Worm (Caenorhabditis elegans): Measurements from ENCODE around the gene spe-17.

The spe-17 gene

DNA sequence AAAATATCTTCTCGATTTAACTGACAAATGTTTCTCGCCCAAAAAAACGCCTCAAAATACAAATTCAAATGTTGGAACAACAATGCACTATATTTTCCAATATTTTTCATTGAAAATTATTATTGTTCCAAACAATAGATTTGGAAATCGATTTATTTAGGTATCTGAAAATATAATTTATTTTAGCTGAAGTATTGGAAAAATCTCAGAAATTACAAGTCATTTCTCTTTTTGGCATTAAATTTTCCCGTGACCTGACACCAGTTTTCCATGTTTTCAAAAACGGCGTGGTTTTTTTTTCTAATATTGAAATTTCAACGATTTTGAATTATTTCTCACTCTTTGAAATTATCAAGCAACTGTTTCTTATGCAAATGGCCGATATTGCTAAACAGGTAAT lies at the start of gene spe-17:
Gene spe-17 (plus strand): TSS at position 301 of the 400 bp plus-strand sequence.
- no peak for TF ChIP-seq C38D4.7 (GFP tag; optimal IDR thresholded peaks at IDR 0.05)
- no peak for TF ChIP-seq pat-9 (tag; optimal IDR thresholded peaks at IDR 0.05)
- no peak for TF ChIP-seq npax-4 (tag; optimal IDR thresholded peaks at IDR 0.05)
- TF ChIP-seq nfya-1 (tag; optimal IDR thresholded peaks at IDR 0.05) = no peak
- TF ChIP-seq sox-2 (GFP tag; IDR thresholded peaks at IDR 0.05) = no peak
- TF ChIP-seq ceh-31 (tag; optimal IDR thresholded peaks at IDR 0.05) = no peak
- no peak for TF ChIP-seq pha-2 (tag; optimal IDR thresholded peaks at IDR 0.05)
- TF ChIP-seq tbx-2 (tag; optimal IDR thresholded peaks at IDR 0.05) = no peak
- TF ChIP-seq ets-4 (tag; optimal IDR thresholded peaks at IDR 0.05) = no peak

DNA sequence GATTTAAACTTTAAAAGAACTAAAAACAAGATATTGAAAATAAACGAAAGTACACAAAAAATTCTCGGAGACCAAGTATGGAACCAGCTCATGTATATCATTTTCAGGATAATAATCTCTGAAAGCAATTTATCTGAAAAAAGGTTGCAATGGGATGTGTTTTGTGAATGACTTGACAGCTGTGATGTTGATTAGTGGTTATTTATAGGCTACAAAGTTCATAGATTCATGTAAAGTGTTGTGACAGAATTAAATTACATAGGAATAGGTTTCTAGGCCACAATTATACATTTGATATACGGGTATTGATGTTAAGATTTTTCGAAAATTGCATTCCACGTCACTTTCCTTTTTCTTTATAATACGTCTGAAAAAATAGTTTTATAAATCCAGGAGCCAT lies 47.9 kb upstream of the spe-17 start, which contains the start of gene srj-1:
Gene srj-1 (minus strand): TSS at position 101 of the 400 bp plus-strand sequence.
- no peak for TF ChIP-seq odd-2 (tag; optimal IDR thresholded peaks at IDR 0.05)

DNA sequence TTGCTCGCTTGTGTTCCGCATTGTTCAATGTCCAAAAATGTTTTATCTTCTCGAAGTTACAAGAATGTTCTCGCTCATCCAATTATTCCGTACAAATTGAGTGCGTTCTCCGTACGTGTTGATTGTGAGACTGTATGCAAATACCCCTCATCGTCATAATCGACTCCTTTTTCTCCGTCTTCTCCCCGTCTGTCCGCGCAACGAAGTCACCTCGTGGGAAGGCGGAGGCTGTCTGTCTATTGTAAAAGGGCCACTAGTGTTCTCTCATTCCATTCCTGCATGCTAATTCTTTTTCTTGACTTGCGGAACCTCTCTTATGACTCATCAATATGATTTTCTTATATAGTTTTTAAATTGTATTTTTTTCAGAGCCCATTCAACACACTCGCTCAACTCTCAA lies 43.0 kb upstream of the spe-17 start, which contains the start of gene ZK829.9:
Gene ZK829.9 (plus strand): TSS at position 364 of the 400 bp plus-strand sequence.
- no peak for TF ChIP-seq F13H6.1 (tag; optimal IDR thresholded peaks at IDR 0.05)

DNA sequence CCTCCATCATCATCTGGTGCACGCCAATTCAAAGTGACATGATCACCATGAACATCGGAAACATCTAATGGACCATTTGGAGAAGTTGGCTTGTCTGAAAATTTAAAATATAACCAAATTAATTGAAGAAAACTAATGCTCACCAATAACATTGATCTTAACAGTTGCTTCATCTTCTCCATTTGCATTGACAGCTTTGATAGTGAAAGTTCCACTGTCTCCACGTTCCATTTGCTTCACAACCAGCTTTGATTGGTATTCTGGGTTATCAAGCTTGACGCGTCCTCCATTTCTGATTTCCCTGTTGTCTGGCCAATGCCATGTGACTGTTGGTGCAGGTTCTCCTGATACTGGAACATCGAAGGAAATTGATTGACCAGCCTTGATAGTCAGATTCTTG lies 26.8 kb upstream of the spe-17 start:
- TF ChIP-seq npax-4 (tag; optimal IDR thresholded peaks at IDR 0.05) (no peak), syd-9 (tag; optimal IDR thresholded peaks at IDR 0.05) (no peak), ceh-9 (tag; optimal IDR thresholded peaks at IDR 0.05) (no peak), pqm-1 (tag; optimal IDR thresholded peaks at IDR 0.05) (no peak), F13H6.1 (tag; optimal IDR thresholded peaks at IDR 0.05) (no peak), hlh-15 (tag; optimal IDR thresholded peaks at IDR 0.05) (no peak), che-1 (tag; optimal IDR thresholded peaks at IDR 0.05) (no peak), ets-4 (tag; optimal IDR thresholded peaks at IDR 0.05) (no peak), pat-9 (tag; optimal IDR thresholded peaks at IDR 0.05) (no peak), nfya-1 (tag; optimal IDR thresholded peaks at IDR 0.05) (no peak), ahr-1 (tag; optimal IDR thresholded peaks at IDR 0.05) (no peak), dve-1 (tag; optimal IDR thresholded peaks at IDR 0.05) (no peak), ama-1 (optimal IDR thresholded peaks at IDR 0.05) (no peak), Y22D7AL.16 (tag; optimal IDR thresholded peaks at IDR 0.05) (no peak), nhr-232 (tag; optimal IDR thresholded peaks at IDR 0.05) (no peak), C08G9.2 (tag; optimal IDR thresholded peaks at IDR 0.05) (no peak)

DNA sequence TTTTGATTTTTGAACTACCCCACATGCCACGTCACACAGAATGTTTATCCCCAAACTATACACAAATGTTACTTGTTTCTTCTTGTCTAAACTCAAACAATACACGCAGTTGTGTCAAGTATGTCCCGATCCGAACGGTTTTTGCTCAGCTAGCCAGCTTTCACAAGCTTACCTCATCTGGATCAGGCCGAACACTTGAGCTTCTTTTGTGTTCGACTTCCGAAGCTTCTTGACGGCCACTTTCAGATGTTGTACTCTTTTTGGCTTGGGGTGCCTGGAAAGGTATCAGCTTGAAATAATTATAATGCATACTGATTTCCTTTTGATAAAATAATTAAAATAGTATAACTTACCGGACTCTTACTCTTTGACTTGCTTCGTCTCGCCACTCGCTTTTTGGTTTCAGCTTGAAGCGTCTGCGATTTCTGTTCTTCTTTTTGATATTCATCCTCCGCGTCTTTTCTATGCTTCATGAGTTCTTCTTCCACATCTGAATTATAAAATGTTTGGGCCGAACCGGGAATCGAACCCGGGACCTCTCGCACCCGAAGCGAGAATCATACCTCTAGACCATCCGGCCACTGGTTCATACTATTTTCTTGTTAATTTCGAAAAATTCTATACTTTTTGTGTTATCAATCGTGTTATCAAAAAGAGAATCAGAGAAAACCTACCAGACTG lies 8.0 kb upstream of the spe-17 start:
- TF ChIP-seq mec-3 (tag; optimal IDR thresholded peaks at IDR 0.05; ENCODE audit: borderline replicate concordance) (no peak), ceh-18 (tag; optimal IDR thresholded peaks at IDR 0.05) (no peak), sdc-2 (tag; optimal IDR thresholded peaks at IDR 0.05) (no peak), ceh-22 (tag; optimal IDR thresholded peaks at IDR 0.05) (no peak), pat-9 (tag; optimal IDR thresholded peaks at IDR 0.05) (no peak), tbx-7 (tag; optimal IDR thresholded peaks at IDR 0.05) (no peak)

DNA sequence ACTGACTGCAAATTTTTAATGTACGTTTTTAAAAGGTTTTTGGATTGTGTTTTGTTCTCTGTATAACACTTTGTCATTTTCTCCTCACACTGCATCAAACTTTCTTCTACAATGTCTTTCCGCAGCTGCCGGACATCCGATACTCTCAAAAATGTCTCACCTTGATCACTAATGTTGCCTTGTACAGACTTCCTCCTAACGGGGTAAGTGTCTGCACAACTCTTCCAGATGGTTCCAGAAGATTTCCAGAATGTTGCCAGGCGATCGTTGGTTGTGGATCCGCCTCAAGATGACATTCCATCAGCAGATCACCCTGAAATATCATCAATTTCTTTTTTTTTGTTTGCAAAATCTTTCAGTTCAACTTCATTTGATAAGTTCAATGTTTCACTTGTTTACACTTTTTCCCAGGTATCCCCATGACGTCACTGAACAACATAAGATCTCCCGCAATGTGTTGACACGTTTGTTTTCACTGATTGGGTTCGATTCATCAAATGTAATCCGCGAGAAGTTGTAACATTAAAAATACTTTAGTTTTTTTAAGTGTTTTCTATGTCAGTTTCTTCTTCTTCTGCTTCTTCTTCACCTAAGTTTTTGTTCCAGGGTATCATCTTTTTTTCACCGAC lies 4.1 kb upstream of the spe-17 start:
- TF ChIP-seq unc-42 (tag; optimal IDR thresholded peaks at IDR 0.05) = no peak
- TF ChIP-seq lim-6 (tag; optimal IDR thresholded peaks at IDR 0.05) = no peak
- no peak for TF ChIP-seq sox-2 (GFP tag; IDR thresholded peaks at IDR 0.05)
- TF ChIP-seq pat-9 (tag; optimal IDR thresholded peaks at IDR 0.05) = no peak
- TF ChIP-seq ceh-9 (tag; optimal IDR thresholded peaks at IDR 0.05) = no peak
- no peak for TF ChIP-seq T23F11.4 (GFP tag; optimal IDR thresholded peaks at IDR 0.05)
- no peak for TF ChIP-seq ceh-6 (GFP tag; optimal IDR thresholded peaks at IDR 0.05)
- TF ChIP-seq K09A11.1 (tag; optimal IDR thresholded peaks at IDR 0.05; ENCODE audit: insufficient read depth) = no peak
- TF ChIP-seq mec-3 (tag; optimal IDR thresholded peaks at IDR 0.05; ENCODE audit: borderline replicate concordance) = no peak
- no peak for TF ChIP-seq pros-1 (tag; optimal IDR thresholded peaks at IDR 0.05)
- no peak for TF ChIP-seq elt-2 (tag; optimal IDR thresholded peaks at IDR 0.05)
- no peak for TF ChIP-seq ets-4 (tag; optimal IDR thresholded peaks at IDR 0.05)
- TF ChIP-seq che-1 (tag; optimal IDR thresholded peaks at IDR 0.05) = no peak
- TF ChIP-seq npax-4 (tag; optimal IDR thresholded peaks at IDR 0.05) = no peak
- no peak for TF ChIP-seq nfya-1 (tag; optimal IDR thresholded peaks at IDR 0.05)
- TF ChIP-seq ceh-48 (tag; optimal IDR thresholded peaks at IDR 0.05) = no peak
